Worm (Caenorhabditis elegans): ENCODE results near the gene Y45G5AM.4.

ce11 chrV:4189618-4190017, 26.6 kb downstream of the Y45G5AM.4 start:
- no peak for TF ChIP-seq him-1 (tag; optimal IDR thresholded peaks at IDR 0.05)
- no peak for TF ChIP-seq dao-5 (tag; optimal IDR thresholded peaks at IDR 0.05)
- TF ChIP-seq W03F9.2 (tag; optimal IDR thresholded peaks at IDR 0.05) = no peak

All from whole organism, L4/young adult.